Fruit fly (Drosophila melanogaster) whole organism, embryonic: ENCODE results near the gene Sec63.

Experiments used
- Ada2b ChIP-seq: fragments of 200-800 bp; sonication (Bioruptor generic); IDR thresholded peaks from 2 replicates; pipeline ENCODE4 v1.3.6; 2022; ENCODE audit warnings: missing biosample characterization, missing genetic modification characterization
- C15 ChIP-seq: fragments of 200-800 bp; sonication (Bioruptor generic); IDR thresholded peaks from 3 replicates; pipeline ENCODE4 v1.3.6; 2022; ENCODE audit warnings: missing biosample characterization, missing genetic modification characterization
- CG10147 ChIP-seq: fragments of 200-800 bp; sonication (Bioruptor generic); optimal IDR thresholded peaks from 2 replicates; lab custom pipeline; 2019; ENCODE audit warnings: missing biosample characterization, mild to moderate bottlenecking, missing genetic modification characterization, moderate library complexity
- CG10431 ChIP-seq: fragments of 200-800 bp; sonication (Bioruptor generic); optimal IDR thresholded peaks from 3 replicates; lab custom pipeline; 2018; ENCODE audit warnings: missing biosample characterization, mild to moderate bottlenecking, missing genetic modification characterization
- CG10462 ChIP-seq: fragments of 200-800 bp; sonication (Bioruptor generic); optimal IDR thresholded peaks from 2 replicates; lab custom pipeline; 2016; ENCODE audit warnings: missing biosample characterization, missing genetic modification characterization
- CG14860 ChIP-seq: fragments of 200-800 bp; sonication (Bioruptor generic); IDR thresholded peaks from 3 replicates; pipeline ENCODE4 v1.3.6; 2022; ENCODE audit warnings: missing biosample characterization, missing genetic modification characterization; ENCODE audit not compliant: partially characterized antibody
- CG17568 ChIP-seq: fragments of 200-800 bp; sonication (Bioruptor generic); optimal IDR thresholded peaks from 2 replicates; lab custom pipeline; 2018; ENCODE audit warnings: missing biosample characterization, mild to moderate bottlenecking, missing genetic modification characterization, moderate library complexity
- CG17802 ChIP-seq: fragments of 200-800 bp; sonication (Bioruptor generic); optimal IDR thresholded peaks from 2 replicates; lab custom pipeline; 2018; ENCODE audit warnings: missing biosample characterization, mild to moderate bottlenecking, missing genetic modification characterization, moderate library complexity
- CG31365 ChIP-seq: fragments of 200-800 bp; sonication (Bioruptor generic); optimal IDR thresholded peaks from 2 replicates; lab custom pipeline; 2018; ENCODE audit warnings: missing biosample characterization, mild to moderate bottlenecking, missing genetic modification characterization
- CG4820 ChIP-seq: fragments of 200-800 bp; sonication (Bioruptor generic); optimal IDR thresholded peaks from 3 replicates; lab custom pipeline; 2016; ENCODE audit warnings: missing biosample characterization, missing genetic modification characterization
- CG6765 ChIP-seq: fragments of 200-800 bp; sonication (Bioruptor generic); optimal IDR thresholded peaks from 3 replicates; lab custom pipeline; 2017; ENCODE audit warnings: missing biosample characterization, mild to moderate bottlenecking, missing genetic modification characterization
- CG7786 ChIP-seq: fragments of 200-800 bp; sonication (Bioruptor generic); optimal IDR thresholded peaks from 2 replicates; lab custom pipeline; 2016; ENCODE audit warnings: missing biosample characterization, missing genetic modification characterization
- CG8290 ChIP-seq, 3 experiments: fragments of 200-800 bp; sonication (Bioruptor generic); optimal IDR thresholded peaks; 2 replicates each; lab custom pipeline; 2016 to 2019; ENCODE audit warnings: missing biosample characterization in 3 of 3, missing genetic modification characterization in 3 of 3, mild to moderate bottlenecking in 2 of 3, moderate library complexity in 1 of 3
- CG9797 ChIP-seq: fragments of 200-800 bp; sonication (Bioruptor generic); optimal IDR thresholded peaks from 3 replicates; lab custom pipeline; 2018; ENCODE audit warnings: missing biosample characterization, mild to moderate bottlenecking, missing genetic modification characterization
- CTCF ChIP-seq: fragments of 200-800 bp; sonication (Bioruptor generic); optimal IDR thresholded peaks from 2 replicates; lab custom pipeline; 2017; ENCODE audit warnings: missing biosample characterization, mild to moderate bottlenecking, missing genetic modification characterization, moderate library complexity
- D ChIP-seq, 2 experiments: fragments of 200-800 bp in 1 of 2; fragments of >200 bp in 1 of 2; sonication (Bioruptor generic) in 1 of 2; optimal IDR thresholded peaks; 2 replicates in 1 of 2; 3 replicates in 1 of 2; lab custom pipeline; 2017; ENCODE audit warnings: mild to moderate bottlenecking in 1 of 2, missing biosample characterization in 1 of 2, missing genetic modification characterization in 1 of 2, missing genetic modification reagents in 1 of 2
- Dad ChIP-seq: fragments of 200-800 bp; sonication (Bioruptor generic); optimal IDR thresholded peaks from 3 replicates; lab custom pipeline; 2016; ENCODE audit warnings: missing biosample characterization, missing genetic modification characterization
- Deaf1 ChIP-seq: fragments of 200-800 bp; optimal IDR thresholded peaks from 3 replicates; lab custom pipeline; 2019; ENCODE audit warnings: missing biosample characterization, mild to moderate bottlenecking, missing genetic modification characterization, moderate library complexity
- Doc3 ChIP-seq: fragments of 200-800 bp; sonication (Bioruptor generic); IDR thresholded peaks from 3 replicates; pipeline ENCODE4 v1.3.6; 2022; ENCODE audit warnings: missing biosample characterization, missing genetic modification characterization; ENCODE audit not compliant: partially characterized antibody
- Hmx ChIP-seq: fragments of 200-800 bp; sonication (Bioruptor generic); optimal IDR thresholded peaks from 2 replicates; lab custom pipeline; 2016; ENCODE audit warnings: missing biosample characterization, missing genetic modification characterization
- Hr39 ChIP-seq: fragments of >200 bp; optimal IDR thresholded peaks from 2 replicates; lab custom pipeline; 2017
- Med ChIP-seq: fragments of 200-800 bp; sonication (Bioruptor generic); peaks from one replicate; lab custom pipeline; 2016; ENCODE audit warnings: missing biosample characterization, missing genetic modification characterization, mild to moderate bottlenecking, inconsistent platforms, moderate library complexity
- Poxn ChIP-seq: fragments of 200-800 bp; sonication (Bioruptor generic); IDR thresholded peaks from 2 replicates; pipeline ENCODE4 v1.3.6; 2022; ENCODE audit warnings: missing biosample characterization, missing genetic modification characterization
- Rfx ChIP-seq: fragments of 200-800 bp; sonication (Bioruptor generic); IDR thresholded peaks from 2 replicates; pipeline ENCODE4 v1.3.6; 2022; ENCODE audit warnings: missing biosample characterization, missing genetic modification characterization
- Rx ChIP-seq: fragments of 200-800 bp; sonication (Bioruptor generic); IDR thresholded peaks from 2 replicates; pipeline ENCODE4 v1.3.6; 2022; ENCODE audit warnings: missing biosample characterization, missing genetic modification characterization
- Spps ChIP-seq: fragments of 200-800 bp; sonication (Bioruptor generic); optimal IDR thresholded peaks from 2 replicates; lab custom pipeline; 2018; ENCODE audit warnings: missing biosample characterization, mild to moderate bottlenecking, missing genetic modification characterization
- ap ChIP-seq: fragments of 200-800 bp; sonication (Bioruptor generic); IDR thresholded peaks from 2 replicates; pipeline ENCODE4 v1.3.6; 2022; ENCODE audit warnings: missing biosample characterization, missing genetic modification characterization
- fru ChIP-seq: fragments of >200 bp; optimal IDR thresholded peaks from 2 replicates; lab custom pipeline; 2017
- fu2 ChIP-seq: fragments of 200-800 bp; sonication (Bioruptor generic); optimal IDR thresholded peaks from 2 replicates; lab custom pipeline; 2016; ENCODE audit warnings: missing biosample characterization, missing genetic modification characterization
- gcm ChIP-seq: fragments of 200-800 bp; sonication (Bioruptor generic); optimal IDR thresholded peaks from 2 replicates; lab custom pipeline; 2019; ENCODE audit warnings: missing biosample characterization, mild to moderate bottlenecking, missing genetic modification characterization, moderate library complexity
- grau ChIP-seq: fragments of 200-800 bp; optimal IDR thresholded peaks from 3 replicates; lab custom pipeline; 2019; ENCODE audit warnings: missing biosample characterization, mild to moderate bottlenecking, missing genetic modification characterization, moderate library complexity
- lilli ChIP-seq: fragments of 200-800 bp; sonication (Bioruptor generic); optimal IDR thresholded peaks from 3 replicates; lab custom pipeline; 2016; ENCODE audit warnings: missing biosample characterization, missing genetic modification characterization
- lmd ChIP-seq: fragments of 200-800 bp; sonication (Bioruptor generic); IDR thresholded peaks from 2 replicates; pipeline ENCODE4 v1.3.6; 2022; ENCODE audit warnings: missing biosample characterization, missing genetic modification characterization
- lov ChIP-seq, 2 experiments: fragments of 200-800 bp in 1 of 2; fragments of >200 bp in 1 of 2; sonication (Bioruptor generic) in 1 of 2; IDR thresholded peaks in 1 of 2; optimal IDR thresholded peaks in 1 of 2; 2 replicates in 1 of 2; 3 replicates in 1 of 2; pipeline versions ENCODE4 v1.3.6 to Lab custom; 2017 to 2022; ENCODE audit warnings: missing biosample characterization in 1 of 2, missing genetic modification characterization in 1 of 2
- mld ChIP-seq: fragments of 200-800 bp; sonication (Bioruptor generic); IDR thresholded peaks from 3 replicates; pipeline ENCODE4 v1.3.6; 2022; ENCODE audit warnings: missing biosample characterization, missing genetic modification characterization; ENCODE audit not compliant: partially characterized antibody
- schlank ChIP-seq: fragments of 200-800 bp; sonication (Bioruptor generic); optimal IDR thresholded peaks from 2 replicates; lab custom pipeline; 2018; ENCODE audit warnings: missing biosample characterization, mild to moderate bottlenecking, missing genetic modification characterization
- slbo ChIP-seq: fragments of 200-800 bp; sonication (Bioruptor generic); IDR thresholded peaks from 2 replicates; pipeline ENCODE4 v1.3.6; 2022; ENCODE audit warnings: missing biosample characterization, missing genetic modification characterization
- stwl ChIP-seq: fragments of 200-800 bp; sonication (Bioruptor generic); optimal IDR thresholded peaks from 3 replicates; lab custom pipeline; 2018; ENCODE audit warnings: missing biosample characterization, mild to moderate bottlenecking, missing genetic modification characterization, moderate library complexity
- tap ChIP-seq: fragments of 200-800 bp; optimal IDR thresholded peaks from 3 replicates; lab custom pipeline; 2019; ENCODE audit warnings: missing biosample characterization, mild to moderate bottlenecking, missing genetic modification characterization, moderate library complexity
- ttk ChIP-seq: fragments of 200-800 bp; sonication (Bioruptor generic); IDR thresholded peaks from 2 replicates; pipeline ENCODE4 v2.1.2; 2022; ENCODE audit warnings: missing biosample characterization, missing genetic modification characterization
- twi ChIP-seq: fragments of 200-800 bp; optimal IDR thresholded peaks from 2 replicates; lab custom pipeline; 2019; ENCODE audit warnings: missing biosample characterization, mild to moderate bottlenecking, missing genetic modification characterization, moderate library complexity
- unpg ChIP-seq: fragments of 200-800 bp; sonication (Bioruptor generic); optimal IDR thresholded peaks from 3 replicates; lab custom pipeline; 2018; ENCODE audit warnings: missing biosample characterization, mild to moderate bottlenecking, missing genetic modification characterization, moderate library complexity

Sec63 gene

DNA sequence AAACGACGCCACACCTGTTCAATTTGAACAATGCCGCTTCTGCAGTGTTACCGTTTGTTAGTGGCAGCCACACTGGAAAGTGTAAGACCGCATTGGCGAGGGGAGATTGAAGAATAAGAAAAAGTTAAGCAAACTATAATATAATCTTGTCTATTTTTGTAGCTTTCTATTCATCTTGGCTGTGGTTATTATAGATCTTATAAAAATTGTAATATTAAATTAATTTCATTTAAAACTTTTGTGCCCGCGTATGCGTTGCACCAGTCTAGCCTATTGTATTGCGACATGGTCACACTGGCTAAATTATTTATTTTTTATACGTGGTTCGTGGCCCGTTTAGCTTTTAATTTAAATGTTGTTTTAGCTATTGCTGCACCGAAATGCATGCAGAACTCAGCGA lies 37.0 kb upstream of the Sec63 start, which contains the start of the genes RhoGEF4 and Rint1 (continued):
- TF ChIP-seq CG8290 (GFP tag; optimal IDR thresholded peaks at IDR 0.05; lab: Kevin White, UChicago) (peak; percentile 75), CG8290 (tag; optimal IDR thresholded peaks at IDR 0.05; lab: Kevin White, UChicago) (peak in 1 of 2 experiments; percentile 67), ap (GFP tag; lab: Robert Waterston, UW) (peak; percentile 34; the same call in 1 of the 2 replicates), twi (tag; lab: Kevin White, UChicago) (no peak), CG17802 (tag; lab: Kevin White, UChicago) (peak; percentile 12), Rx (GFP tag; lab: Robert Waterston, UW) (peak; percentile 64), Dad (peak; percentile 31), fru (lab: Kevin White, UChicago) (no peak), CTCF (no peak), CG10462 (GFP tag; lab: Kevin White, UChicago) (peak; percentile 38), CG10147 (GFP tag; lab: Kevin White, UChicago) (peak; percentile 74), Rfx (GFP tag; lab: Robert Waterston, UW) (peak; percentile 86), Hmx (no peak), C15 (no peak), schlank (no peak), lmd (peak; percentile 75), lov (optimal IDR thresholded peaks at IDR 0.05; lab: Kevin White, UChicago) (no peak), lov (GFP tag; IDR thresholded peaks at IDR 0.05; lab: Robert Waterston, UW) (peak; percentile 39; the same call in 1 of the 3 replicates), Doc3 (no peak), Poxn (GFP tag; lab: Robert Waterston, UW) (no peak), CG10431 (no peak), CG6765 (no peak), stwl (tag; lab: Kevin White, UChicago) (peak; percentile 89), Hr39 (lab: Kevin White, UChicago) (no peak), CG4820 (peak; percentile 54), lilli (GFP tag; lab: Kevin White, UChicago) (peak; percentile 82), D (optimal IDR thresholded peaks at IDR 0.05; lab: Kevin White, UChicago) (no peak), D (GFP tag; optimal IDR thresholded peaks at IDR 0.05; lab: Kevin White, UChicago) (peak; percentile 41), CG17568 (GFP tag; lab: Kevin White, UChicago) (no peak), Spps (tag; lab: Kevin White, UChicago) (no peak), CG9797 (GFP tag; lab: Kevin White, UChicago) (peak; percentile 99), Ada2b (peak; percentile 70), CG14860 (GFP tag; lab: Robert Waterston, UW) (no peak)

- TF ChIP-seq mld (GFP tag; lab: Robert Waterston, UW) (no peak), Deaf1 (no peak), slbo (no peak), Med (GFP tag; lab: Kevin White, UChicago) (peak; percentile 15), gcm (GFP tag; lab: Kevin White, UChicago) (peak; percentile 83), grau (no peak), CG31365 (tag; lab: Kevin White, UChicago) (no peak), CG7786 (GFP tag; lab: Kevin White, UChicago) (no peak), ttk (no peak), unpg (GFP tag; lab: Kevin White, UChicago) (no peak), tap (tag; lab: Kevin White, UChicago) (no peak), fu2 (GFP tag; lab: Kevin White, UChicago) (no peak)
Measured at dm6 chr3L:7326676-7327075, 33.7 kb upstream of the Sec63 start.
